Fruit fly (Drosophila melanogaster) S2 (cell line): ENCODE measurements around the gene Hacd1.

Source experiments
- CG8478 ChIP-seq: fragments of >200 bp; optimal IDR thresholded peaks from 2 replicates; lab custom pipeline; 2018
- CTCF ChIP-seq, 2 experiments: fragments of >200 bp; optimal IDR thresholded peaks; 2 replicates each; lab custom pipeline; 2018

Hacd1 gene

dm6 chr2L:12002051-12002450 is at the start of gene Hacd1:
Gene Hacd1 (minus strand): TSS chr2L:12002266.
- TF ChIP-seq CTCF (optimal IDR thresholded peaks at IDR 0.05; lab: Kevin White, UChicago) (no peak), CG8478 (no peak)

- no peak for TF ChIP-seq CG8478
- no peak for TF ChIP-seq CTCF (optimal IDR thresholded peaks at IDR 0.05; lab: Kevin White, UChicago)
These were observed 47.1 kb upstream of the Hacd1 start, which contains the start of gene PLCXD for dm6 chr2L:12049133-12049532. Gene PLCXD (plus strand): TSS chr2L:12049418.

dm6 chr2L:12048723-12049122 is 46.7 kb upstream of the Hacd1 start, which contains the start of gene Plzf:
Gene Plzf (minus strand): TSS chr2L:12048918.
- no peak for TF ChIP-seq CG8478
- TF ChIP-seq CTCF (optimal IDR thresholded peaks at IDR 0.05; lab: Kevin White, UChicago) = no peak

dm6 chr2L:12046856-12047230 is 44.8 kb upstream of the Hacd1 start:
- TF ChIP-seq CTCF (optimal IDR thresholded peaks at IDR 0.05; lab: Kevin White, UChicago) (no peak), CG8478 (no peak)

dm6 chr2L:12045941-12046855 is 44.1 kb upstream of the Hacd1 start, which contains the start of gene CG6770:
Gene CG6770 (minus strand): TSS chr2L:12046118.
- TF ChIP-seq CTCF (optimal IDR thresholded peaks at IDR 0.05; lab: Kevin White, UChicago) (no peak), CG8478 (no peak)

dm6 chr2L:12045578-12045940 is 43.5 kb upstream of the Hacd1 start:
- no peak for TF ChIP-seq CG8478
- TF ChIP-seq CTCF (optimal IDR thresholded peaks at IDR 0.05; lab: Kevin White, UChicago) = no peak

dm6 chr2L:12044613-12045350 is 42.7 kb upstream of the Hacd1 start, which contains the start of gene CG6785:
Gene CG6785 (minus strand): TSS chr2L:12045200.
- no peak for TF ChIP-seq CG8478
- no peak for TF ChIP-seq CTCF (optimal IDR thresholded peaks at IDR 0.05; lab: Kevin White, UChicago)

dm6 chr2L:12040510-12040909 is 38.4 kb upstream of the Hacd1 start, which contains the start of gene CG6766:
Gene CG6766 (minus strand): TSS chr2L:12040689.
- no peak for TF ChIP-seq CG8478
- TF ChIP-seq CTCF (optimal IDR thresholded peaks at IDR 0.05; lab: Kevin White, UChicago) = no peak

dm6 chr2L:12038177-12038581 is 36.1 kb upstream of the Hacd1 start, which contains the start of gene Tom70:
Gene Tom70 (minus strand): TSS chr2L:12038511.
- TF ChIP-seq CTCF (optimal IDR thresholded peaks at IDR 0.05; lab: Kevin White, UChicago) (no peak), CG8478 (no peak)

- TF ChIP-seq CTCF (optimal IDR thresholded peaks at IDR 0.05; lab: Kevin White, UChicago) (no peak), CG8478 (no peak)
These were observed 31.8 kb upstream of the Hacd1 start, which contains the start of gene CG18788 for dm6 chr2L:12033890-12034289. Gene CG18788 (plus strand): TSS chr2L:12034190.

- no peak for TF ChIP-seq CG8478
- TF ChIP-seq CTCF (optimal IDR thresholded peaks at IDR 0.05; lab: Kevin White, UChicago) = no peak
These were observed 28.6 kb upstream of the Hacd1 start for dm6 chr2L:12030552-12031131.

- TF ChIP-seq CTCF (optimal IDR thresholded peaks at IDR 0.05; lab: Kevin White, UChicago) (no peak), CG8478 (no peak)
These were observed 27.6 kb upstream of the Hacd1 start for dm6 chr2L:12029594-12030197.

dm6 chr2L:12028808-12029207 is 26.7 kb upstream of the Hacd1 start:
- TF ChIP-seq CTCF (optimal IDR thresholded peaks at IDR 0.05; lab: Kevin White, UChicago) (no peak), CG8478 (no peak)

dm6 chr2L:12028102-12028501 is 26.0 kb upstream of the Hacd1 start:
- TF ChIP-seq CTCF (optimal IDR thresholded peaks at IDR 0.05; lab: Kevin White, UChicago) = no peak
- no peak for TF ChIP-seq CG8478

- no peak for TF ChIP-seq CG8478
These were observed 25.4 kb upstream of the Hacd1 start, which contains the start of gene dmGlut for dm6 chr2L:12027435-12027834. Gene dmGlut (plus strand): TSS chr2L:12027438.
